Worm (Caenorhabditis elegans) whole organism, mixed stage, embryonic: ENCODE measurements around the gene F17C8.7.
"Not testable (repeated sequence)": the region's sequence is repeated elsewhere in the genome, so short reads cannot be mapped to it uniquely, and the experiment has no call there.

ENCODE experiments used
- M03D4.4 ChIP-seq: sonication (generic microtip); optimal IDR thresholded peaks from 2 replicates; lab custom pipeline; 2017; ENCODE audit warnings: mild to moderate bottlenecking, missing genetic modification characterization, missing compliant biosample characterization
- bed-3 ChIP-seq: fragments of 200-800 bp; sonication (Bioruptor generic); optimal IDR thresholded peaks from 3 replicates; lab custom pipeline; 2018; ENCODE audit warnings: mild to moderate bottlenecking, missing genetic modification characterization, moderate library complexity, missing compliant biosample characterization
- blmp-1 ChIP-seq: fragments of 150-350 bp; optimal IDR thresholded peaks from 2 replicates; lab custom pipeline; 2014; ENCODE audit warnings: missing biosample characterization, missing genetic modification characterization
- ceh-39 ChIP-seq: fragments of 150-350 bp; optimal IDR thresholded peaks from 2 replicates; lab custom pipeline; 2014; ENCODE audit warnings: missing biosample characterization, missing genetic modification characterization
- ceh-43 ChIP-seq: fragments of 200-800 bp; sonication (Bioruptor generic); optimal IDR thresholded peaks from 2 replicates; lab custom pipeline; 2018; ENCODE audit warnings: mild to moderate bottlenecking, missing genetic modification characterization, moderate library complexity, missing compliant biosample characterization
- ces-1 ChIP-seq: fragments of 150-350 bp; optimal IDR thresholded peaks from 2 replicates; lab custom pipeline; 2014; ENCODE audit warnings: missing biosample characterization, missing genetic modification reagents, missing genetic modification characterization
- cnd-1 ChIP-seq: fragments of 200-800 bp; sonication (Bioruptor generic); optimal IDR thresholded peaks from 2 replicates; lab custom pipeline; 2018; ENCODE audit warnings: mild to moderate bottlenecking, missing genetic modification characterization, missing compliant biosample characterization
- drap-1 ChIP-seq: fragments of 200-800 bp; sonication (Bioruptor generic); optimal IDR thresholded peaks from 3 replicates; lab custom pipeline; 2018; ENCODE audit warnings: mild to moderate bottlenecking, missing genetic modification characterization, missing compliant biosample characterization
- elt-1 ChIP-seq: sonication (generic microtip); optimal IDR thresholded peaks from 2 replicates; lab custom pipeline; 2017; ENCODE audit warnings: missing genetic modification characterization, mild to moderate bottlenecking, missing compliant biosample characterization, antibody characterized with exemption, moderate library complexity, borderline replicate concordance; ENCODE audit not compliant: insufficient read depth
- elt-3 ChIP-seq: fragments of 150-350 bp; optimal IDR thresholded peaks from 2 replicates; lab custom pipeline; 2014; ENCODE audit warnings: missing biosample characterization, missing genetic modification characterization
- flh-1 ChIP-seq: fragments of 200-800 bp; sonication (Bioruptor generic); optimal IDR thresholded peaks from 2 replicates; lab custom pipeline; 2018; ENCODE audit warnings: mild to moderate bottlenecking, missing genetic modification characterization, moderate library complexity, missing compliant biosample characterization
- ham-2 ChIP-seq: fragments of 200-800 bp; sonication (Bioruptor generic); optimal IDR thresholded peaks from 2 replicates; lab custom pipeline; 2018; ENCODE audit warnings: mild to moderate bottlenecking, missing genetic modification characterization, missing compliant biosample characterization
- lin-13 ChIP-seq: fragments of 150-350 bp; optimal IDR thresholded peaks from 2 replicates; lab custom pipeline; 2014; ENCODE audit warnings: missing biosample characterization, missing genetic modification characterization
- lin-32 ChIP-seq: fragments of 200-800 bp; sonication (Bioruptor generic); optimal IDR thresholded peaks from 2 replicates; lab custom pipeline; 2018; ENCODE audit warnings: mild to moderate bottlenecking, missing genetic modification characterization, missing compliant biosample characterization
- mab-5 ChIP-seq: fragments of 150-350 bp; optimal IDR thresholded peaks from 2 replicates; lab custom pipeline; 2014; ENCODE audit warnings: missing biosample characterization, missing genetic modification characterization
- mep-1 ChIP-seq: fragments of 150-350 bp; optimal IDR thresholded peaks from 2 replicates; lab custom pipeline; 2017; ENCODE audit warnings: missing biosample characterization, missing genetic modification reagents, missing genetic modification characterization, inconsistent platforms
- mls-2 ChIP-seq: sonication (generic microtip); optimal IDR thresholded peaks from 2 replicates; lab custom pipeline; 2016; ENCODE audit warnings: mild to moderate bottlenecking, missing genetic modification characterization, moderate library complexity, missing compliant biosample characterization
- nhr-12 ChIP-seq: fragments of 150-350 bp; optimal IDR thresholded peaks from 2 replicates; lab custom pipeline; 2014; ENCODE audit warnings: missing biosample characterization, missing genetic modification characterization
- nhr-2 ChIP-seq: fragments of 150-350 bp; optimal IDR thresholded peaks from 2 replicates; lab custom pipeline; 2014; ENCODE audit warnings: missing biosample characterization, missing genetic modification characterization
- nhr-237 ChIP-seq: fragments of 150-350 bp; optimal IDR thresholded peaks from 2 replicates; lab custom pipeline; 2014; ENCODE audit warnings: missing biosample characterization, missing genetic modification characterization
- nhr-28 ChIP-seq: fragments of 150-350 bp; optimal IDR thresholded peaks from 2 replicates; lab custom pipeline; 2014; ENCODE audit warnings: missing biosample characterization, missing genetic modification characterization
- nhr-76 ChIP-seq: sonication (generic microtip); optimal IDR thresholded peaks from 2 replicates; lab custom pipeline; 2017; ENCODE audit warnings: missing biosample characterization, missing genetic modification characterization
- sem-2 ChIP-seq: fragments of 200-800 bp; sonication (Bioruptor generic); optimal IDR thresholded peaks from 2 replicates; lab custom pipeline; 2018; ENCODE audit warnings: mild to moderate bottlenecking, missing genetic modification characterization, missing compliant biosample characterization
- snpc-4 ChIP-seq: fragments of 150-350 bp; optimal IDR thresholded peaks from 2 replicates; lab custom pipeline; 2014; ENCODE audit warnings: missing biosample characterization, missing genetic modification characterization
- tbx-8 ChIP-seq: fragments of 200-800 bp; sonication (Bioruptor generic); optimal IDR thresholded peaks from 2 replicates; lab custom pipeline; 2018; ENCODE audit warnings: mild to moderate bottlenecking, missing genetic modification characterization, moderate library complexity, missing compliant biosample characterization
- unc-120 ChIP-seq: sonication (generic microtip); optimal IDR thresholded peaks from 2 replicates; lab custom pipeline; 2017; ENCODE audit warnings: missing genetic modification characterization, missing compliant biosample characterization; ENCODE audit not compliant: poor library complexity, severe bottlenecking
- unc-62 ChIP-seq: fragments of 150-350 bp; optimal IDR thresholded peaks from 2 replicates; lab custom pipeline; 2014; ENCODE audit warnings: missing biosample characterization, missing genetic modification reagents, missing genetic modification characterization
- zip-8 ChIP-seq: fragments of 150-350 bp; optimal IDR thresholded peaks from 2 replicates; lab custom pipeline; 2014; ENCODE audit warnings: missing biosample characterization, missing genetic modification characterization

F17C8.7 gene

ce11 chrIII:4767869-4768645 is 32.5 kb downstream of the F17C8.7 start:
- TF ChIP-seq blmp-1 (peak; percentile 69), lin-32 (GFP tag; lab: Kevin White, UChicago) (no peak)

DNA sequence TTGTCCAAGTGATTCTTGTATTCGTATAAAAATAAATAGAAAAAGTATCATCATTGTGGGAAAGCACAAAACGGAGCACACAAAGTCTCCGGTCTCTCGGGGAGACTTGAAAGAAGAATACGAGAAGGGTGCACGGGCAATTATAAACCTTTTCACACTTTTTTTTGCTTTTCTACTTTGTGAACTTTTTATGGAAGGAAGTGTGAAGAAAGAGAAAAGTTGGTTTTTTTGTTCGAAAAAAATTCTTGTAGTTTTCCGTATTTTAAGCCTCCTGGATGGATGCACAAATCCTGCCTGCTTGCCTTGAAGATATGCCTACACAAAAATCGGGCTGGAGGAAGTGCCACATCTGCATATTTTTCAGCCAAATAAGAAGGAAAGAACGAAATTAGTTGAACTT is 42.5 kb downstream of the F17C8.7 start, which contains the start of gene B0393.7:
Gene B0393.7, minus strand, starts transcription at position 101 of the 400 bp plus-strand sequence.
- TF ChIP-seq flh-1 = no peak
- TF ChIP-seq unc-120 (tag; lab: Kevin White, UChicago) = no peak
- no peak for TF ChIP-seq nhr-12 (tag; lab: Kevin White, UChicago)
- TF ChIP-seq nhr-237 (tag; lab: Kevin White, UChicago) = no peak
- no peak for TF ChIP-seq unc-62 (GFP tag; lab: Kevin White, UChicago)
- no peak for TF ChIP-seq ces-1 (GFP tag; lab: Kevin White, UChicago)
- no peak for TF ChIP-seq ham-2 (GFP tag; lab: Kevin White, UChicago)
- no peak for TF ChIP-seq nhr-76 (tag; lab: Kevin White, UChicago)
- no peak for TF ChIP-seq M03D4.4 (tag; lab: Kevin White, UChicago)
- TF ChIP-seq cnd-1 (tag; lab: Kevin White, UChicago) = no peak
- TF ChIP-seq lin-32 (GFP tag; lab: Kevin White, UChicago) = no peak
- TF ChIP-seq tbx-8 (GFP tag; lab: Kevin White, UChicago) = no peak
- no peak for TF ChIP-seq elt-3 (tag; lab: Kevin White, UChicago)
- no peak for TF ChIP-seq sem-2 (GFP tag; lab: Kevin White, UChicago)
- no peak for TF ChIP-seq lin-13 (tag; lab: Kevin White, UChicago)
- no peak for TF ChIP-seq nhr-28 (tag; lab: Kevin White, UChicago)
- TF ChIP-seq snpc-4 = no peak

- TF ChIP-seq mab-5 (tag; lab: Kevin White, UChicago) = no peak
- TF ChIP-seq ceh-43 = no peak
- no peak for TF ChIP-seq zip-8
- no peak for TF ChIP-seq unc-62 (GFP tag; lab: Kevin White, UChicago)
- TF ChIP-seq elt-1 (tag; lab: Kevin White, UChicago) = no peak
- TF ChIP-seq mls-2 (tag; lab: Kevin White, UChicago) = no peak
- TF ChIP-seq lin-13 (tag; lab: Kevin White, UChicago) = no peak
- TF ChIP-seq drap-1 (GFP tag; lab: Kevin White, UChicago) = no peak
- TF ChIP-seq bed-3 (GFP tag; lab: Kevin White, UChicago) = no peak
- TF ChIP-seq ceh-39 (tag; lab: Kevin White, UChicago) = no peak
Measured at ce11 chrIII:4779855-4780254, 44.3 kb downstream of the F17C8.7 start, which contains the start of gene B0393.9. Gene B0393.9 (minus strand): TSS chrIII:4780157.

ce11 chrIII:4781937-4782576 is 46.5 kb downstream of the F17C8.7 start, which contains the start of the genes gex-5 and C38D4.10:
Gene gex-5 (minus strand): TSS chrIII:4781987.
Gene C38D4.10 (plus strand): TSS chrIII:4782526.
- not testable (repeated sequence) for TF ChIP-seq unc-120 (tag; lab: Kevin White, UChicago); nhr-76 (tag; lab: Kevin White, UChicago); lin-32 (GFP tag; lab: Kevin White, UChicago)

DNA sequence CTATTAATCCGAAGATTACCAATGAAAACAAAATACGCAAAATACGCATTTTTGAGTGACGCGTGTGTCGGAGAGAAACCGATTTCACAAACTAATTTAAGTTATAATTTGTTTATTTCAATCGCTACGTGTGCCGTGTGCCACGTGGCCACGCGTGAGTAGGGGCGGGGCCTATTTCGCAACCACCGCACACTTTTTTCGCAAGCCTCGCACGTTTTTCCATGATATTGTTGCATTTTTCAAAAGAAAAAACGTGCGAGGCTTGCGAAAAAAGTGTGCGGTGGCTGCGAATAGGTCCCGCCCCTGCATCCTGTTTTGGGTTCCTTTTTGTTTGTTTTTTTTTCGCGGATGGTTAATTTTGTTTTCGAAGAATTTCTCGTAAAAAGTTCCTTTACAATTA is 49.6 kb downstream of the F17C8.7 start, which contains the start of gene enu-3.2:
Gene enu-3.2, minus strand, starts transcription at position 105 of the 400 bp plus-strand sequence.
- TF ChIP-seq ceh-43; ceh-39 (tag; lab: Kevin White, UChicago); lin-13 (tag; lab: Kevin White, UChicago): not testable (repeated sequence)

DNA sequence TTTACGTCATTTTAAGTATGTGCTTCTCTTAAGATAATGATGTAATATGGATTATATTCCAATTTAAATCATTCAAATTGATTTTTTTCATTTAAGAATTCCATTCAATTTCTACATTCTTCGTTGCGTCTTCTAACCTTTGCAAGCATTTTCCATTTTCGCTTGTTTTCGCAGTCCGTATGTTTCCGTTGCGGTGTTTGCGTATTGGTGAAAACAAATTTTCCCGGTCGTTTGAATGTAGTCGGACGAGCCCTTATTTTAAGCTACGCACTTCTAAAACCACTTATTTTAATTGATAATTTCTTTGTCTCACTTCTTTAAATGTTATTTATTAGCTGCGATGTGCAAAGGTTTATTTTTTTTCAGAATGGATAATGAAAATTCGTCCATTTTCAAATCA is 50.2 kb downstream of the F17C8.7 start, which contains the start of gene mel-28:
Gene mel-28, plus strand, starts transcription at position 367 of the 400 bp plus-strand sequence.
- TF ChIP-seq nhr-28 (tag; lab: Kevin White, UChicago) = no peak
- no peak for TF ChIP-seq mep-1 (tag; lab: Kevin White, UChicago)
- no peak for TF ChIP-seq nhr-2 (tag; lab: Kevin White, UChicago)
- TF ChIP-seq mab-5 (tag; lab: Kevin White, UChicago) = no peak
- no peak for TF ChIP-seq sem-2 (GFP tag; lab: Kevin White, UChicago)
